Fruit fly (Drosophila melanogaster): Measurements from ENCODE around the gene mnb.

dm6 chrX:17830211-17830616, 56.8 kb downstream of the mnb start:
- TF ChIP-seq ttk (optimal IDR thresholded peaks at IDR 0.05) (no peak), insv (optimal IDR thresholded peaks at IDR 0.05) (no peak), psq (optimal IDR thresholded peaks at IDR 0.05) (no peak), h (optimal IDR thresholded peaks at IDR 0.05) (no peak)

Measured in Kc167 (cell line).